Fruit fly (Drosophila melanogaster) whole organism, embryonic: ENCODE measurements around the gene Usp8.

Experiments
- Ada2b ChIP-seq: fragments of 200-800 bp; sonication (Bioruptor generic); IDR thresholded peaks from 2 replicates; pipeline ENCODE4 v1.3.6; 2022; ENCODE audit warnings: missing biosample characterization, missing genetic modification characterization
- B-H2 ChIP-seq: fragments of 200-800 bp; sonication (Bioruptor generic); optimal IDR thresholded peaks from 2 replicates; lab custom pipeline; 2018; ENCODE audit warnings: missing biosample characterization, mild to moderate bottlenecking, missing genetic modification characterization
- CG10654 ChIP-seq: fragments of 200-800 bp; sonication (Bioruptor generic); optimal IDR thresholded peaks from 2 replicates; lab custom pipeline; 2016; ENCODE audit warnings: missing biosample characterization, missing genetic modification characterization
- CG11504 ChIP-seq: fragments of 200-800 bp; sonication (Bioruptor generic); optimal IDR thresholded peaks from 3 replicates; lab custom pipeline; 2019; ENCODE audit warnings: missing biosample characterization, mild to moderate bottlenecking, missing genetic modification characterization, moderate library complexity
- CG11696 ChIP-seq: fragments of 200-800 bp; sonication (Bioruptor generic); IDR thresholded peaks from 2 replicates; pipeline ENCODE4 v1.3.6; 2022; ENCODE audit warnings: missing biosample characterization, missing genetic modification characterization
- CG14710 ChIP-seq: fragments of 200-800 bp; sonication (Bioruptor generic); optimal IDR thresholded peaks from 3 replicates; lab custom pipeline; 2019; ENCODE audit warnings: missing biosample characterization, mild to moderate bottlenecking, missing genetic modification characterization, moderate library complexity
- CG14860 ChIP-seq: fragments of 200-800 bp; sonication (Bioruptor generic); IDR thresholded peaks from 3 replicates; pipeline ENCODE4 v1.3.6; 2022; ENCODE audit warnings: missing biosample characterization, missing genetic modification characterization; ENCODE audit not compliant: partially characterized antibody
- CG15073 ChIP-seq: fragments of 200-800 bp; sonication (Bioruptor generic); optimal IDR thresholded peaks from 2 replicates; lab custom pipeline; 2016; ENCODE audit warnings: missing biosample characterization, missing genetic modification characterization
- CG17328 ChIP-seq: fragments of 200-800 bp; sonication (Bioruptor generic); IDR thresholded peaks from 2 replicates; pipeline ENCODE4 v1.3.6; 2022; ENCODE audit warnings: missing biosample characterization, missing genetic modification characterization
- CG18619 ChIP-seq: fragments of 200-800 bp; sonication (Bioruptor generic); optimal IDR thresholded peaks from 3 replicates; lab custom pipeline; 2017; ENCODE audit warnings: missing biosample characterization, mild to moderate bottlenecking, missing genetic modification characterization
- CG2678 ChIP-seq: fragments of 200-800 bp; sonication (Bioruptor generic); optimal IDR thresholded peaks from 3 replicates; lab custom pipeline; 2019; ENCODE audit warnings: missing biosample characterization, mild to moderate bottlenecking, missing genetic modification characterization, moderate library complexity
- CG31224 ChIP-seq: fragments of 200-800 bp; sonication (Bioruptor generic); IDR thresholded peaks from 2 replicates; pipeline ENCODE4 v1.3.6; 2022; ENCODE audit warnings: missing biosample characterization, missing genetic modification characterization
- CG31441 ChIP-seq: fragments of 200-800 bp; sonication (Bioruptor generic); IDR thresholded peaks from 2 replicates; pipeline ENCODE4 v1.3.6; 2022; ENCODE audit warnings: missing biosample characterization, missing genetic modification characterization
- CG3281 ChIP-seq: fragments of 200-800 bp; sonication (Bioruptor generic); optimal IDR thresholded peaks from 3 replicates; lab custom pipeline; 2017; ENCODE audit warnings: missing biosample characterization, mild to moderate bottlenecking, missing genetic modification characterization
- CG34376 ChIP-seq: fragments of 200-800 bp; sonication (Bioruptor generic); optimal IDR thresholded peaks from 2 replicates; lab custom pipeline; 2018; ENCODE audit warnings: missing biosample characterization, mild to moderate bottlenecking, missing genetic modification characterization
- CG34422 ChIP-seq: fragments of 200-800 bp; sonication (Bioruptor generic); IDR thresholded peaks from 3 replicates; pipeline ENCODE4 v1.3.6; 2022; ENCODE audit warnings: missing biosample characterization, missing genetic modification characterization
- CG42726 ChIP-seq: fragments of 200-800 bp; sonication (Bioruptor generic); IDR thresholded peaks from 2 replicates; pipeline ENCODE4 v1.3.6; 2022; ENCODE audit warnings: missing biosample characterization, missing genetic modification characterization; ENCODE audit not compliant: partially characterized antibody
- CG4360 ChIP-seq: fragments of 200-800 bp; sonication (Bioruptor generic); IDR thresholded peaks from 2 replicates; pipeline ENCODE4 v1.3.6; 2022; ENCODE audit warnings: missing biosample characterization, missing genetic modification characterization
- CG7556 ChIP-seq: fragments of 200-800 bp; sonication (Bioruptor generic); optimal IDR thresholded peaks from 2 replicates; lab custom pipeline; 2017; ENCODE audit warnings: missing biosample characterization, mild to moderate bottlenecking, missing genetic modification characterization
- CG8765 ChIP-seq: fragments of 200-800 bp; sonication (Bioruptor generic); IDR thresholded peaks from 2 replicates; pipeline ENCODE4 v1.3.6; 2022; ENCODE audit warnings: missing biosample characterization, missing genetic modification characterization
- CTCF ChIP-seq: fragments of 200-800 bp; sonication (Bioruptor generic); optimal IDR thresholded peaks from 2 replicates; lab custom pipeline; 2017; ENCODE audit warnings: missing biosample characterization, mild to moderate bottlenecking, missing genetic modification characterization, moderate library complexity
- Dp ChIP-seq: fragments of 200-800 bp; sonication (Bioruptor generic); optimal IDR thresholded peaks from 2 replicates; lab custom pipeline; 2018; ENCODE audit warnings: missing biosample characterization, mild to moderate bottlenecking, missing genetic modification characterization, moderate library complexity
- Fer3 ChIP-seq: fragments of 200-800 bp; sonication (Bioruptor generic); optimal IDR thresholded peaks from 2 replicates; lab custom pipeline; 2018; ENCODE audit warnings: missing biosample characterization, mild to moderate bottlenecking, missing genetic modification characterization, moderate library complexity
- HLHmδ ChIP-seq: fragments of 200-800 bp; sonication (Bioruptor generic); optimal IDR thresholded peaks from 2 replicates; lab custom pipeline; 2018; ENCODE audit warnings: missing biosample characterization, mild to moderate bottlenecking, missing genetic modification characterization, moderate library complexity
- Lim3 ChIP-seq: fragments of 200-800 bp; sonication (Bioruptor generic); IDR thresholded peaks from 2 replicates; pipeline ENCODE4 v1.3.6; 2022; ENCODE audit warnings: missing biosample characterization, missing genetic modification characterization
- MBD-R2 ChIP-seq: fragments of 200-800 bp; sonication (Bioruptor generic); IDR thresholded peaks from 2 replicates; pipeline ENCODE4 v1.3.6; 2022; ENCODE audit warnings: missing biosample characterization, missing genetic modification characterization
- Rfx ChIP-seq: fragments of 200-800 bp; sonication (Bioruptor generic); IDR thresholded peaks from 2 replicates; pipeline ENCODE4 v1.3.6; 2022; ENCODE audit warnings: missing biosample characterization, missing genetic modification characterization
- Spps ChIP-seq: fragments of 200-800 bp; sonication (Bioruptor generic); optimal IDR thresholded peaks from 2 replicates; lab custom pipeline; 2018; ENCODE audit warnings: missing biosample characterization, mild to moderate bottlenecking, missing genetic modification characterization
- TFAM ChIP-seq: fragments of 200-800 bp; sonication (Bioruptor generic); optimal IDR thresholded peaks from 2 replicates; lab custom pipeline; 2017; ENCODE audit warnings: missing biosample characterization, missing genetic modification characterization, inconsistent platforms
- Tbp ChIP-seq: fragments of >200 bp; optimal IDR thresholded peaks from 2 replicates; lab custom pipeline; 2018; ENCODE audit warnings: missing biosample characterization, missing genetic modification characterization
- Xrp1 ChIP-seq: fragments of 200-800 bp; sonication (Bioruptor generic); IDR thresholded peaks from 2 replicates; pipeline ENCODE4 v1.3.6; 2022; ENCODE audit warnings: missing biosample characterization, missing genetic modification characterization
- ap ChIP-seq: fragments of 200-800 bp; sonication (Bioruptor generic); IDR thresholded peaks from 2 replicates; pipeline ENCODE4 v1.3.6; 2022; ENCODE audit warnings: missing biosample characterization, missing genetic modification characterization
- bigmax ChIP-seq: fragments of 200-800 bp; sonication (Bioruptor generic); optimal IDR thresholded peaks from 2 replicates; lab custom pipeline; 2018; ENCODE audit warnings: missing biosample characterization, mild to moderate bottlenecking, missing genetic modification characterization
- chm ChIP-seq: fragments of 200-800 bp; sonication (Bioruptor generic); IDR thresholded peaks from 2 replicates; pipeline ENCODE4 v1.3.6; 2022; ENCODE audit warnings: missing biosample characterization, missing genetic modification characterization
- croc ChIP-seq: fragments of 200-800 bp; sonication (Bioruptor generic); conservative IDR thresholded peaks from 3 replicates; pipeline ENCODE4 v1.3.6; 2022; ENCODE audit warnings: missing biosample characterization, missing genetic modification characterization
- dati ChIP-seq: fragments of 200-800 bp; sonication (Bioruptor generic); IDR thresholded peaks from 2 replicates; pipeline ENCODE4 v1.3.6; 2022; ENCODE audit warnings: missing biosample characterization, missing genetic modification characterization
- gsb-n ChIP-seq: fragments of 200-800 bp; sonication (Bioruptor generic); optimal IDR thresholded peaks from 3 replicates; lab custom pipeline; 2018; ENCODE audit warnings: missing biosample characterization, mild to moderate bottlenecking, missing genetic modification characterization
- hkb ChIP-seq, 2 experiments: fragments of 200-800 bp in 1 of 2; fragments of >200 bp in 1 of 2; sonication (Bioruptor generic) in 1 of 2; IDR thresholded peaks in 1 of 2; optimal IDR thresholded peaks in 1 of 2; 2 replicates each; pipeline versions ENCODE4 v1.3.6 to Lab custom; 2017 to 2022; ENCODE audit warnings: missing biosample characterization in 1 of 2, missing genetic modification characterization in 1 of 2
- kah ChIP-seq: fragments of 200-800 bp; sonication (Bioruptor generic); optimal IDR thresholded peaks from 2 replicates; lab custom pipeline; 2018; ENCODE audit warnings: missing biosample characterization, mild to moderate bottlenecking, missing genetic modification characterization
- klu ChIP-seq: fragments of 200-800 bp; sonication (Bioruptor generic); IDR thresholded peaks from 2 replicates; pipeline ENCODE4 v1.3.6; 2022; ENCODE audit warnings: missing biosample characterization, missing genetic modification characterization
- kni ChIP-seq: fragments of 200-800 bp; sonication (Bioruptor generic); optimal IDR thresholded peaks from 3 replicates; lab custom pipeline; 2017; ENCODE audit warnings: mild to moderate bottlenecking, missing biosample characterization, missing genetic modification reagents, missing genetic modification characterization
- maf-S ChIP-seq: fragments of 200-800 bp; sonication (Bioruptor generic); optimal IDR thresholded peaks from 2 replicates; lab custom pipeline; 2016; ENCODE audit warnings: missing biosample characterization, missing genetic modification characterization
- nerfin-1 ChIP-seq: fragments of 200-800 bp; sonication (Bioruptor generic); optimal IDR thresholded peaks from 3 replicates; lab custom pipeline; 2019; ENCODE audit warnings: missing biosample characterization, mild to moderate bottlenecking, missing genetic modification characterization, moderate library complexity
- odd ChIP-seq: fragments of 200-800 bp; sonication (Bioruptor generic); optimal IDR thresholded peaks from 2 replicates; lab custom pipeline; 2017; ENCODE audit warnings: missing biosample characterization, mild to moderate bottlenecking, missing genetic modification characterization
- peb ChIP-seq: fragments of 200-800 bp; sonication (Bioruptor generic); IDR thresholded peaks from 2 replicates; pipeline ENCODE4 v1.3.6; 2022; ENCODE audit warnings: missing biosample characterization, missing genetic modification characterization
- psq ChIP-seq: fragments of 200-800 bp; sonication (Bioruptor generic); optimal IDR thresholded peaks from 2 replicates; lab custom pipeline; 2017; ENCODE audit warnings: missing biosample characterization, missing genetic modification characterization
- ro ChIP-seq: fragments of 200-800 bp; sonication (Bioruptor generic); IDR thresholded peaks from 2 replicates; pipeline ENCODE4 v1.3.6; 2022; ENCODE audit warnings: missing biosample characterization, missing genetic modification characterization
- seq ChIP-seq: fragments of 200-800 bp; sonication (Bioruptor generic); IDR thresholded peaks from 2 replicates; pipeline ENCODE4 v1.3.6; 2022; ENCODE audit warnings: missing biosample characterization, missing genetic modification characterization
- sisA ChIP-seq: fragments of 200-800 bp; sonication (Bioruptor generic); IDR thresholded peaks from 2 replicates; pipeline ENCODE4 v1.3.6; 2022; ENCODE audit warnings: missing biosample characterization, missing genetic modification characterization
- so ChIP-seq: fragments of 200-800 bp; sonication (Bioruptor generic); IDR thresholded peaks from 3 replicates; pipeline ENCODE4 v1.3.6; 2022; ENCODE audit warnings: missing biosample characterization, missing genetic modification characterization
- twi ChIP-seq: fragments of 200-800 bp; optimal IDR thresholded peaks from 2 replicates; lab custom pipeline; 2019; ENCODE audit warnings: missing biosample characterization, mild to moderate bottlenecking, missing genetic modification characterization, moderate library complexity
- unc-4 ChIP-seq: fragments of 200-800 bp; sonication (Bioruptor generic); IDR thresholded peaks from 2 replicates; pipeline ENCODE4 v1.3.6; 2022; ENCODE audit warnings: missing biosample characterization, missing genetic modification characterization; ENCODE audit not compliant: partially characterized antibody
- yki ChIP-seq: fragments of >200 bp; optimal IDR thresholded peaks from 3 replicates; lab custom pipeline; 2018

The Usp8 gene

dm6 chr3R:21118784-21119183 is 15.3 kb upstream of the Usp8 start, which contains the start of gene Bdbt (continued):
- TF ChIP-seq Spps (tag; lab: Kevin White, UChicago) (no peak), Tbp (GFP tag; lab: Kevin White, UChicago) (no peak), Dp (peak; percentile 39), Ada2b (GFP tag; lab: Robert Waterston, UW) (0 out of 2 replicates have a peak, but pooled peaks have one; percentile 38), maf-S (GFP tag; lab: Kevin White, UChicago) (no peak), CG31441 (GFP tag; lab: Robert Waterston, UW) (no peak), CG14710 (tag; lab: Kevin White, UChicago) (peak; percentile 10), gsb-n (tag; lab: Kevin White, UChicago) (no peak), sisA (GFP tag; lab: Robert Waterston, UW) (no peak), TFAM (GFP tag; lab: Kevin White, UChicago) (no peak), Rfx (GFP tag; lab: Robert Waterston, UW) (peak; percentile 25; the same call in 1 of the 2 replicates), CG7556 (GFP tag; lab: Kevin White, UChicago) (no peak), so (GFP tag; lab: Robert Waterston, UW) (no peak), unc-4 (GFP tag; lab: Robert Waterston, UW) (peak; percentile 53), dati (GFP tag; lab: Robert Waterston, UW) (no peak), CTCF (GFP tag; lab: Kevin White, UChicago) (no peak), kah (GFP tag; lab: Kevin White, UChicago) (no peak), CG11696 (no peak), Xrp1 (GFP tag; lab: Robert Waterston, UW) (no peak), CG31224 (GFP tag; lab: Robert Waterston, UW) (no peak), CG10654 (GFP tag; lab: Kevin White, UChicago) (peak; percentile 11), chm (GFP tag; lab: Robert Waterston, UW) (no peak), odd (no peak), CG11504 (no peak), CG3281 (GFP tag; lab: Kevin White, UChicago) (no peak), peb (GFP tag; lab: Robert Waterston, UW) (no peak), B-H2 (no peak), CG14860 (GFP tag; lab: Robert Waterston, UW) (peak; percentile 91), Lim3 (GFP tag; lab: Robert Waterston, UW) (no peak), croc (GFP tag; lab: Robert Waterston, UW) (no peak), HLHmδ (GFP tag; lab: Kevin White, UChicago) (no peak), psq (GFP tag; lab: Kevin White, UChicago) (no peak), CG17328 (GFP tag; lab: Robert Waterston, UW) (0 out of 2 replicates have a peak, but pooled peaks have one; percentile 31), hkb (optimal IDR thresholded peaks at IDR 0.05; lab: Kevin White, UChicago) (no peak), hkb (GFP tag; IDR thresholded peaks at IDR 0.05; lab: Robert Waterston, UW) (peak; percentile 36; the same call in 1 of the 2 replicates), MBD-R2 (GFP tag; lab: Robert Waterston, UW) (peak; percentile 82), ro (GFP tag; lab: Robert Waterston, UW) (no peak), twi (tag; lab: Kevin White, UChicago) (no peak), klu (GFP tag; lab: Robert Waterston, UW) (no peak), CG34376 (GFP tag; lab: Kevin White, UChicago) (no peak), seq (GFP tag; lab: Robert Waterston, UW) (no peak), CG42726 (0 out of 2 replicates have a peak, but pooled peaks have one; percentile 24), Fer3 (tag; lab: Kevin White, UChicago) (peak; percentile 25), CG18619 (no peak), CG15073 (GFP tag; lab: Kevin White, UChicago) (no peak), kni (GFP tag; lab: Kevin White, UChicago) (no peak), CG8765 (GFP tag; lab: Robert Waterston, UW) (no peak), ap (GFP tag; lab: Robert Waterston, UW) (0 out of 2 replicates have a peak, but pooled peaks have one; percentile 21), CG34422 (GFP tag; lab: Robert Waterston, UW) (peak; percentile 52; the same call in 1 of the 3 replicates), yki (lab: Kevin White, UChicago) (no peak), bigmax (no peak), CG4360 (GFP tag; lab: Robert Waterston, UW) (no peak), CG2678 (no peak), nerfin-1 (tag; lab: Kevin White, UChicago) (no peak)
